Worm (Caenorhabditis elegans): ENCODE results near the gene Y40A1A.3.
A peak's percentile ranks its signal among the peaks of the same experiment; 100 is the strongest.

The Y40A1A.3 gene

DNA sequence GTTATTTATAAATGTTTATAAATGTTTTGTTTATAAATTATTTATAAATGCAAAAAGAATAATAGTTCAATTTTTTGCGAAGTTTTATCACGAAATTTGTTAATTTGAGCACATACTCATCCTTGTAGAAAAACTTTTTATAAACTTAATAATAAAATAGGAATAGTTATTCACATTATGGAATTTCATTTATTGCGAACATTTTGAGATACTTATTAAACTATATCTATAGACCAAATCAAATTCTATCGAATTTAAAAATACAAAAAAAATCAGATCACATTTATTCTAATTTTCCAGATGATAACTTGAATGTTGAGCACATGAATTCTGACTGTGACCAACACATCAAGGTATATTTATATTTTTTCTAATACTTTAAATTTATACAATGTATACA lies 21.0 kb upstream of the Y40A1A.3 start, which contains the start of gene Y102A11A.3:
Gene Y102A11A.3 (plus strand): TSS at position 301 of the 400 bp plus-strand sequence.
- TF ChIP-seq egl-43 (GFP tag; IDR thresholded peaks at IDR 0.05) = no peak
- TF ChIP-seq lin-39 (tag; optimal IDR thresholded peaks at IDR 0.05) = no peak
- no peak for TF ChIP-seq dpl-1 (GFP tag; optimal IDR thresholded peaks at IDR 0.05)
- TF ChIP-seq Y105C5A.15 (GFP tag; IDR thresholded peaks at IDR 0.05) = no peak
- no peak for TF ChIP-seq lir-3 (tag; optimal IDR thresholded peaks at IDR 0.05)
- no peak for TF ChIP-seq saeg-2 (GFP tag; IDR thresholded peaks at IDR 0.05)
- TF ChIP-seq egl-27 (tag; optimal IDR thresholded peaks at IDR 0.05) = no peak
- no peak for TF ChIP-seq rbr-2 (tag; optimal IDR thresholded peaks at IDR 0.05)
- TF ChIP-seq dve-1 (tag; optimal IDR thresholded peaks at IDR 0.05; ENCODE audit: insufficient read depth) = no peak
- no peak for TF ChIP-seq Y75B8A.6 (GFP tag; IDR thresholded peaks at IDR 0.05)

DNA sequence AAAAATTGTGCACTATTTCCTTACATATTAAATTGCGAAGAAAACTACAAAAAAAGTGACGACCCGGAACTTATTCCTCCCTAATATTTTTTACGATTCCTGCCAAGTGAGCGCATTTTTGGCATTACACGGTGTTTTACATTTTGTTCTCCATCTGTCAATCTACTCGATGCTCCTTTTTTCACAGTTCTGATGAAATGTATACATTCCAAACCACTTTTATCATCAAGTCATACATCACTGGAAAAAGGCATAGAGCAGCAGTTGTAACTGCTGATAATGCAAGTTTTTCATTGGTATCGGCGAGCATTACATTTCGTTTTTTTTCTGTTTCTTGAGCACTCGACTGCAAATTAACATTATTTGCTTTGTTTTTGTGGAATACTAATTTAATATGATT lies 20.4 kb upstream of the Y40A1A.3 start:
- TF ChIP-seq spr-1 (tag; optimal IDR thresholded peaks at IDR 0.05) (no peak), pqm-1 (tag; optimal IDR thresholded peaks at IDR 0.05) (peak; percentile 91), spr-3 (GFP tag; optimal IDR thresholded peaks at IDR 0.05) (no peak), tra-1 (GFP tag; IDR thresholded peaks at IDR 0.05) (0 out of 2 replicates have a peak, but pooled peaks have one; percentile 60), mxl-3 (GFP tag; optimal IDR thresholded peaks at IDR 0.05) (no peak), nhr-28 (tag; optimal IDR thresholded peaks at IDR 0.05) (peak; percentile 49), lin-39 (tag; optimal IDR thresholded peaks at IDR 0.05) (no peak), dmd-6 (GFP tag; IDR thresholded peaks at IDR 0.05) (peak; percentile 72), nhr-6 (tag; optimal IDR thresholded peaks at IDR 0.05) (no peak), lir-3 (tag; optimal IDR thresholded peaks at IDR 0.05) (no peak), hlh-30 (tag; optimal IDR thresholded peaks at IDR 0.05; ENCODE audit: insufficient read depth) (peak; percentile 21), php-3 (GFP tag; IDR thresholded peaks at IDR 0.05) (peak; percentile 70), mes-2 (tag; optimal IDR thresholded peaks at IDR 0.05; ENCODE audit: poor library complexity, severe bottlenecking) (peak; percentile 31), nhr-11 (tag; optimal IDR thresholded peaks at IDR 0.05) (no peak), D1046.2 (GFP tag; IDR thresholded peaks at IDR 0.05) (no peak), hmg-1.1 (GFP tag; IDR thresholded peaks at IDR 0.05) (no peak), hlh-11 (tag; optimal IDR thresholded peaks at IDR 0.05) (peak; percentile 44), attf-4 (tag; optimal IDR thresholded peaks at IDR 0.05) (no peak), daf-16 (GFP tag; optimal IDR thresholded peaks at IDR 0.05) (no peak), daf-16 (tag; optimal IDR thresholded peaks at IDR 0.05) (peak; percentile 35), lin-1 (GFP tag; IDR thresholded peaks at IDR 0.05) (no peak), daf-8 (GFP tag; IDR thresholded peaks at IDR 0.05) (no peak), T20F7.1 (GFP tag; optimal IDR thresholded peaks at IDR 0.05) (no peak), dve-1 (tag; optimal IDR thresholded peaks at IDR 0.05; ENCODE audit: insufficient read depth) (peak; percentile 19), T26A8.4 (GFP tag; IDR thresholded peaks at IDR 0.05) (no peak), ztf-11 (tag; optimal IDR thresholded peaks at IDR 0.05) (no peak)

DNA sequence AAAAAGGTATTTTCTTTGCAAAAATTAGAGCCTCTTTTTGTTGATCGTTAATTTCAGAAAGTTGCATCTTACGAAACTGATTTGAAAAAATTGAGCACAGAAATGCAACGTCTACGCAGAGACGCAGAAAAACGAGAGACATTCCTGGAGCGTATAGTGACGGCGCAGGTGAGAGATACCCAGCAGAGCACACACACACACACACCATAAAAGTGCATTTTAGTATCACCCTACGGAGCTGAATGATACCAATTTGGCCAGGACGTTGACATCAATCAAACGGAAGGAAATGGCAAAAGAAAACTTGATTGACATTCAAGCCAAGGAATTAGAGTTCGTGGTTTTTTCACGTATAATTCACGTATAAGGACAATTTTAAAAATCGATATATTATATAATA lies 16.7 kb upstream of the Y40A1A.3 start:
- TF ChIP-seq nhr-10 (tag; optimal IDR thresholded peaks at IDR 0.05) (no peak), F44E2.7 (GFP tag; IDR thresholded peaks at IDR 0.05) (no peak), ZK546.5 (tag; optimal IDR thresholded peaks at IDR 0.05) (no peak), lin-15B (tag; optimal IDR thresholded peaks at IDR 0.05) (no peak), pqm-1 (tag; optimal IDR thresholded peaks at IDR 0.05) (peak; percentile 80), lin-29 (GFP tag; IDR thresholded peaks at IDR 0.05) (no peak), vab-7 (GFP tag; IDR thresholded peaks at IDR 0.05) (no peak), fkh-10 (GFP tag; optimal IDR thresholded peaks at IDR 0.05) (no peak), ceh-28 (tag; optimal IDR thresholded peaks at IDR 0.05) (no peak), tra-1 (GFP tag; IDR thresholded peaks at IDR 0.05) (no peak), dve-1 (tag; optimal IDR thresholded peaks at IDR 0.05; ENCODE audit: insufficient read depth) (peak; percentile 80), tag-97 (GFP tag; IDR thresholded peaks at IDR 0.05) (no peak), mes-2 (tag; optimal IDR thresholded peaks at IDR 0.05; ENCODE audit: poor library complexity, severe bottlenecking) (peak; percentile 20), snpc-4 (tag; optimal IDR thresholded peaks at IDR 0.05) (no peak), unc-62 (GFP tag; optimal IDR thresholded peaks at IDR 0.05 in 1 of 2) (peak in 1 of 2 experiments; percentile 89), unc-62 (tag; optimal IDR thresholded peaks at IDR 0.05) (no peak), cey-2 (tag; optimal IDR thresholded peaks at IDR 0.05; ENCODE audit: borderline replicate concordance, insufficient read depth) (no peak), madf-5 (GFP tag; IDR thresholded peaks at IDR 0.05) (no peak), sdz-12 (GFP tag; optimal IDR thresholded peaks at IDR 0.05) (no peak), spr-1 (tag; optimal IDR thresholded peaks at IDR 0.05) (no peak), Y105C5A.15 (GFP tag; IDR thresholded peaks at IDR 0.05) (no peak), nhr-28 (tag; optimal IDR thresholded peaks at IDR 0.05) (peak; percentile 80), nhr-77 (tag; optimal IDR thresholded peaks at IDR 0.05) (peak; percentile 41), lin-1 (GFP tag; IDR thresholded peaks at IDR 0.05) (peak; percentile 69; the same call in 1 of the 2 replicates)
